Fruit fly (Drosophila melanogaster) whole organism, embryonic: ENCODE measurements around the gene CG42445.
A peak's percentile ranks its signal among the peaks of the same experiment; 100 is the strongest.

Experiments
- ATbp ChIP-seq: fragments of 200-800 bp; sonication (Bioruptor generic); optimal IDR thresholded peaks from 2 replicates; lab custom pipeline; 2017; ENCODE audit warnings: missing biosample characterization, mild to moderate bottlenecking, missing genetic modification characterization, missing genetic modification reagents
- CG10321 ChIP-seq: fragments of 200-800 bp; sonication (Bioruptor generic); IDR thresholded peaks from 2 replicates; pipeline ENCODE4 v1.3.6; 2022; ENCODE audit warnings: missing biosample characterization, missing genetic modification characterization
- CG11696 ChIP-seq: fragments of 200-800 bp; sonication (Bioruptor generic); IDR thresholded peaks from 2 replicates; pipeline ENCODE4 v1.3.6; 2022; ENCODE audit warnings: missing biosample characterization, missing genetic modification characterization
- CG13894 ChIP-seq: fragments of 200-800 bp; sonication (Bioruptor generic); optimal IDR thresholded peaks from 3 replicates; lab custom pipeline; 2018; ENCODE audit warnings: missing biosample characterization, mild to moderate bottlenecking, missing genetic modification characterization, moderate library complexity
- CG16815 ChIP-seq: fragments of 200-800 bp; sonication (Bioruptor generic); optimal IDR thresholded peaks from 3 replicates; lab custom pipeline; 2017; ENCODE audit warnings: missing biosample characterization, mild to moderate bottlenecking, missing genetic modification characterization
- CG17829 ChIP-seq: fragments of 200-800 bp; optimal IDR thresholded peaks from 2 replicates; lab custom pipeline; 2019; ENCODE audit warnings: missing biosample characterization, mild to moderate bottlenecking, missing genetic modification characterization, moderate library complexity
- CG1832 ChIP-seq: fragments of 200-800 bp; sonication (Bioruptor generic); optimal IDR thresholded peaks from 2 replicates; lab custom pipeline; 2017; ENCODE audit warnings: missing biosample characterization, mild to moderate bottlenecking, missing genetic modification characterization, inconsistent platforms
- CG18599 ChIP-seq: fragments of 200-800 bp; sonication (Bioruptor generic); optimal IDR thresholded peaks from 3 replicates; lab custom pipeline; 2017; ENCODE audit warnings: missing biosample characterization, missing genetic modification characterization, mild to moderate bottlenecking, moderate library complexity, missing genetic modification reagents
- CG18764 ChIP-seq: fragments of 200-800 bp; sonication (Bioruptor generic); optimal IDR thresholded peaks from 3 replicates; lab custom pipeline; 2016; ENCODE audit warnings: missing biosample characterization, missing genetic modification characterization
- CG2678 ChIP-seq: fragments of 200-800 bp; sonication (Bioruptor generic); optimal IDR thresholded peaks from 3 replicates; lab custom pipeline; 2019; ENCODE audit warnings: missing biosample characterization, mild to moderate bottlenecking, missing genetic modification characterization, moderate library complexity
- CG30431 ChIP-seq: fragments of 200-800 bp; sonication (Bioruptor generic); optimal IDR thresholded peaks from 2 replicates; lab custom pipeline; 2017; ENCODE audit warnings: missing biosample characterization, missing genetic modification characterization
- CG33557 ChIP-seq: fragments of 200-800 bp; sonication (Bioruptor generic); optimal IDR thresholded peaks from 2 replicates; lab custom pipeline; 2019; ENCODE audit warnings: missing biosample characterization, mild to moderate bottlenecking, missing genetic modification characterization, moderate library complexity
- CG3838 ChIP-seq: fragments of 200-800 bp; sonication (Bioruptor generic); optimal IDR thresholded peaks from 3 replicates; lab custom pipeline; 2016; ENCODE audit warnings: missing biosample characterization, missing genetic modification characterization
- CG4328 ChIP-seq: fragments of 200-800 bp; sonication (Bioruptor generic); optimal IDR thresholded peaks from 3 replicates; lab custom pipeline; 2017; ENCODE audit warnings: missing biosample characterization, missing genetic modification reagents, missing genetic modification characterization
- CG5953 ChIP-seq: fragments of 200-800 bp; sonication (Bioruptor generic); IDR thresholded peaks from 2 replicates; pipeline ENCODE4 v1.3.6; 2022; ENCODE audit warnings: missing biosample characterization, missing genetic modification characterization
- CG6854 ChIP-seq: fragments of 200-800 bp; sonication (Bioruptor generic); optimal IDR thresholded peaks from 3 replicates; lab custom pipeline; 2017; ENCODE audit warnings: missing biosample characterization, mild to moderate bottlenecking, missing genetic modification characterization
- CG7271 ChIP-seq: fragments of 200-800 bp; sonication (Bioruptor generic); optimal IDR thresholded peaks from 2 replicates; lab custom pipeline; 2018; ENCODE audit warnings: missing biosample characterization, mild to moderate bottlenecking, missing genetic modification characterization, moderate library complexity
- Chrac-16 ChIP-seq: fragments of 200-800 bp; sonication (Bioruptor generic); optimal IDR thresholded peaks from 3 replicates; lab custom pipeline; 2016; ENCODE audit warnings: missing biosample characterization, missing genetic modification characterization
- D19A ChIP-seq: fragments of 200-800 bp; optimal IDR thresholded peaks from 3 replicates; lab custom pipeline; 2019; ENCODE audit warnings: missing biosample characterization, mild to moderate bottlenecking, missing genetic modification characterization, moderate library complexity
- Dfd ChIP-seq, 2 experiments: fragments of >200 bp; optimal IDR thresholded peaks; 2 replicates each; lab custom pipeline; 2017; ENCODE audit warnings: missing biosample characterization in 2 of 2, missing genetic modification characterization in 2 of 2
- Dll ChIP-seq: fragments of 200-800 bp; sonication (Bioruptor generic); IDR thresholded peaks from 4 replicates; pipeline ENCODE4 v1.3.6; 2022; ENCODE audit warnings: missing biosample characterization, missing genetic modification characterization; ENCODE audit not compliant: partially characterized antibody
- Doc3 ChIP-seq: fragments of 200-800 bp; sonication (Bioruptor generic); IDR thresholded peaks from 3 replicates; pipeline ENCODE4 v1.3.6; 2022; ENCODE audit warnings: missing biosample characterization, missing genetic modification characterization; ENCODE audit not compliant: partially characterized antibody
- Dp ChIP-seq: fragments of 200-800 bp; sonication (Bioruptor generic); optimal IDR thresholded peaks from 2 replicates; lab custom pipeline; 2018; ENCODE audit warnings: missing biosample characterization, mild to moderate bottlenecking, missing genetic modification characterization, moderate library complexity
- Ets97D ChIP-seq: fragments of 200-800 bp; sonication (Bioruptor generic); optimal IDR thresholded peaks from 3 replicates; lab custom pipeline; 2016; ENCODE audit warnings: missing biosample characterization, missing genetic modification characterization
- H15 ChIP-seq: fragments of 200-800 bp; sonication (Bioruptor generic); IDR thresholded peaks from 3 replicates; pipeline ENCODE4 v1.3.6; 2022; ENCODE audit warnings: missing biosample characterization, missing genetic modification characterization
- Hey ChIP-seq: fragments of 200-800 bp; sonication (Bioruptor generic); optimal IDR thresholded peaks from 3 replicates; lab custom pipeline; 2018; ENCODE audit warnings: missing biosample characterization, mild to moderate bottlenecking, missing genetic modification characterization
- Hsf ChIP-seq: fragments of 200-800 bp; sonication (Bioruptor generic); optimal IDR thresholded peaks from 3 replicates; lab custom pipeline; 2016; ENCODE audit warnings: missing biosample characterization, missing genetic modification characterization
- MBD-R2 ChIP-seq: fragments of 200-800 bp; sonication (Bioruptor generic); IDR thresholded peaks from 2 replicates; pipeline ENCODE4 v1.3.6; 2022; ENCODE audit warnings: missing biosample characterization, missing genetic modification characterization
- Mes4 ChIP-seq: fragments of 200-800 bp; sonication (Bioruptor generic); optimal IDR thresholded peaks from 2 replicates; lab custom pipeline; 2016; ENCODE audit warnings: missing biosample characterization, missing genetic modification characterization
- PHDP ChIP-seq: fragments of 200-800 bp; sonication (Bioruptor generic); optimal IDR thresholded peaks from 3 replicates; lab custom pipeline; 2018; ENCODE audit warnings: missing biosample characterization, mild to moderate bottlenecking, missing genetic modification characterization, moderate library complexity
- Poxn ChIP-seq: fragments of 200-800 bp; sonication (Bioruptor generic); IDR thresholded peaks from 2 replicates; pipeline ENCODE4 v1.3.6; 2022; ENCODE audit warnings: missing biosample characterization, missing genetic modification characterization
- Spps ChIP-seq: fragments of 200-800 bp; sonication (Bioruptor generic); optimal IDR thresholded peaks from 2 replicates; lab custom pipeline; 2018; ENCODE audit warnings: missing biosample characterization, mild to moderate bottlenecking, missing genetic modification characterization
- Taf1 ChIP-seq: fragments of 200-800 bp; sonication (Bioruptor generic); IDR thresholded peaks from 2 replicates; pipeline ENCODE4 v1.3.6; 2022; ENCODE audit warnings: missing biosample characterization, missing genetic modification characterization
- Vsx1 ChIP-seq: fragments of 200-800 bp; sonication (Bioruptor generic); optimal IDR thresholded peaks from 2 replicates; lab custom pipeline; 2017; ENCODE audit warnings: missing biosample characterization, mild to moderate bottlenecking, missing genetic modification characterization, missing genetic modification reagents
- abd-A ChIP-seq: fragments of 200-800 bp; sonication (Bioruptor generic); optimal IDR thresholded peaks from 3 replicates; lab custom pipeline; 2019; ENCODE audit warnings: missing biosample characterization, mild to moderate bottlenecking, missing genetic modification characterization, moderate library complexity
- amos ChIP-seq: fragments of 200-800 bp; sonication (Bioruptor generic); IDR thresholded peaks from 2 replicates; pipeline ENCODE4 v1.3.6; 2022; ENCODE audit warnings: missing biosample characterization, missing genetic modification characterization; ENCODE audit not compliant: partially characterized antibody
- cas ChIP-seq: fragments of 200-800 bp; sonication (Bioruptor generic); IDR thresholded peaks from 2 replicates; pipeline ENCODE4 v1.3.6; 2022; ENCODE audit warnings: missing biosample characterization, missing genetic modification characterization
- dpn ChIP-seq, 2 experiments: fragments of 200-800 bp; sonication (Bioruptor generic); optimal IDR thresholded peaks; 3 replicates each; lab custom pipeline; 2016; ENCODE audit warnings: missing biosample characterization in 2 of 2, missing genetic modification characterization in 2 of 2
- ems ChIP-seq: fragments of 200-800 bp; sonication (Bioruptor generic); optimal IDR thresholded peaks from 3 replicates; lab custom pipeline; 2016; ENCODE audit warnings: missing biosample characterization, missing genetic modification characterization
- gcm ChIP-seq: fragments of 200-800 bp; sonication (Bioruptor generic); optimal IDR thresholded peaks from 2 replicates; lab custom pipeline; 2019; ENCODE audit warnings: missing biosample characterization, mild to moderate bottlenecking, missing genetic modification characterization, moderate library complexity
- hbn ChIP-seq: fragments of 200-800 bp; sonication (Bioruptor generic); IDR thresholded peaks from 2 replicates; pipeline ENCODE4 v1.3.6; 2022; ENCODE audit warnings: missing biosample characterization, missing genetic modification characterization; ENCODE audit not compliant: partially characterized antibody
- knrl ChIP-seq: fragments of 200-800 bp; sonication (Bioruptor generic); IDR thresholded peaks from 3 replicates; pipeline ENCODE4 v1.3.6; 2022; ENCODE audit warnings: missing biosample characterization, missing genetic modification characterization; ENCODE audit not compliant: partially characterized antibody
- mam ChIP-seq: fragments of 200-800 bp; sonication (Bioruptor generic); optimal IDR thresholded peaks from 3 replicates; lab custom pipeline; 2016; ENCODE audit warnings: missing biosample characterization, missing genetic modification characterization
- peb ChIP-seq: fragments of 200-800 bp; sonication (Bioruptor generic); IDR thresholded peaks from 2 replicates; pipeline ENCODE4 v1.3.6; 2022; ENCODE audit warnings: missing biosample characterization, missing genetic modification characterization
- repo ChIP-seq: fragments of 200-800 bp; sonication (Bioruptor generic); optimal IDR thresholded peaks from 2 replicates; lab custom pipeline; 2016; ENCODE audit warnings: missing biosample characterization, missing genetic modification characterization
- scrt ChIP-seq: fragments of 200-800 bp; sonication (Bioruptor generic); optimal IDR thresholded peaks from 2 replicates; lab custom pipeline; 2018; ENCODE audit warnings: missing biosample characterization, mild to moderate bottlenecking, missing genetic modification characterization, moderate library complexity
- seq ChIP-seq: fragments of 200-800 bp; sonication (Bioruptor generic); IDR thresholded peaks from 2 replicates; pipeline ENCODE4 v1.3.6; 2022; ENCODE audit warnings: missing biosample characterization, missing genetic modification characterization
- toy ChIP-seq: fragments of 200-800 bp; sonication (Bioruptor generic); IDR thresholded peaks from 2 replicates; pipeline ENCODE4 v1.3.6; 2022; ENCODE audit warnings: missing biosample characterization, missing genetic modification characterization
- usp ChIP-seq: fragments of >200 bp; optimal IDR thresholded peaks from 2 replicates; lab custom pipeline; 2017; ENCODE audit warnings: missing biosample characterization, missing genetic modification characterization
- zen ChIP-seq: fragments of 200-800 bp; sonication (Bioruptor generic); optimal IDR thresholded peaks from 3 replicates; lab custom pipeline; 2018; ENCODE audit warnings: missing biosample characterization, mild to moderate bottlenecking, missing genetic modification characterization, moderate library complexity

CG42445 gene

dm6 chr3L:8127712-8128210, 30.9 kb downstream of the CG42445 start, which contains the start of the genes Cds and Uba2 (continued):
- TF ChIP-seq CG7271 (tag; lab: Kevin White, UChicago) (peak; percentile 74), Dp (GFP tag; lab: Kevin White, UChicago) (peak; percentile 38), usp (no peak), H15 (GFP tag; lab: Robert Waterston, UW) (peak; percentile 78; the same call in 2 of the 3 replicates), peb (GFP tag; lab: Robert Waterston, UW) (no peak), Hsf (GFP tag; lab: Kevin White, UChicago) (peak; percentile 87), CG5953 (GFP tag; lab: Robert Waterston, UW) (no peak; the same call in 1 of the 2 replicates), CG18764 (peak; percentile 91), repo (GFP tag; lab: Kevin White, UChicago) (peak; percentile 64), Mes4 (peak; percentile 60), CG4328 (GFP tag; lab: Kevin White, UChicago) (peak; percentile 93), Hey (no peak), ATbp (GFP tag; lab: Kevin White, UChicago) (peak; percentile 85), CG13894 (tag; lab: Kevin White, UChicago) (peak; percentile 95), Ets97D (GFP tag; lab: Kevin White, UChicago) (peak; percentile 77), CG33557 (GFP tag; lab: Kevin White, UChicago) (peak; percentile 84), Chrac-16 (GFP tag; lab: Kevin White, UChicago) (peak; percentile 93), amos (peak; percentile 39; the same call in 1 of the 2 replicates), PHDP (tag; lab: Kevin White, UChicago) (peak; percentile 95), cas (GFP tag; lab: Robert Waterston, UW) (peak; percentile 83), CG3838 (GFP tag; lab: Kevin White, UChicago) (peak; percentile 62), Taf1 (GFP tag; lab: Robert Waterston, UW) (peak; percentile 86), Vsx1 (GFP tag; lab: Kevin White, UChicago) (peak; percentile 99), CG18599 (peak; percentile 96), Spps (tag; lab: Kevin White, UChicago) (peak; percentile 71), dpn (GFP tag; optimal IDR thresholded peaks at IDR 0.05; lab: Kevin White, UChicago) (peak; percentile 81 to 96), zen (tag; lab: Kevin White, UChicago) (peak; percentile 85), Poxn (peak; percentile 81), seq (GFP tag; lab: Robert Waterston, UW) (peak; percentile 87), CG10321 (0 out of 2 replicates have a peak, but pooled peaks have one; percentile 22), abd-A (tag; lab: Kevin White, UChicago) (no peak), CG11696 (peak; percentile 67), scrt (GFP tag; lab: Kevin White, UChicago) (peak; percentile 82), CG17829 (peak; percentile 94), CG16815 (peak; percentile 87), Dfd (GFP tag; optimal IDR thresholded peaks at IDR 0.05; lab: Kevin White, UChicago) (no peak), Doc3 (GFP tag; lab: Robert Waterston, UW) (peak; percentile 35; the same call in 1 of the 3 replicates), CG1832 (no peak), mam (GFP tag; lab: Kevin White, UChicago) (peak; percentile 88), MBD-R2 (GFP tag; lab: Robert Waterston, UW) (peak; percentile 97), knrl (GFP tag; lab: Robert Waterston, UW) (peak; percentile 57; the same call in 2 of the 3 replicates), gcm (GFP tag; lab: Kevin White, UChicago) (peak; percentile 88), CG6854 (GFP tag; lab: Kevin White, UChicago) (peak; percentile 64), ems (peak; percentile 84), CG30431 (GFP tag; lab: Kevin White, UChicago) (peak; percentile 81), CG2678 (tag; lab: Kevin White, UChicago) (peak; percentile 94), toy (GFP tag; lab: Robert Waterston, UW) (no peak; the same call in none of the 2 replicates), hbn (GFP tag; lab: Robert Waterston, UW) (no peak), D19A (no peak), Dll (GFP tag; lab: Robert Waterston, UW) (no peak)
